Worm (Caenorhabditis elegans) whole organism, L4 larva: Measurements from ENCODE around the gene srh-30.

Experiments used
- D1046.2 ChIP-seq: fragments of 200-800 bp; sonication (Bioruptor generic); IDR thresholded peaks from 2 replicates; pipeline ENCODE4 v1.3.6; 2022; ENCODE audit warnings: missing genetic modification characterization, missing compliant biosample characterization
- F10B5.3 ChIP-seq: sonication (generic microtip); optimal IDR thresholded peaks from 2 replicates; lab custom pipeline; 2016; ENCODE audit warnings: mild to moderate bottlenecking, missing genetic modification characterization, missing compliant biosample characterization
- F26F4.8 ChIP-seq: fragments of 200-800 bp; sonication (Bioruptor generic); conservative IDR thresholded peaks from 2 replicates; pipeline ENCODE4 v1.3.6; 2022; ENCODE audit warnings: missing genetic modification characterization, missing compliant biosample characterization
- F37D6.2 ChIP-seq: sonication (generic microtip); optimal IDR thresholded peaks from 2 replicates; lab custom pipeline; 2016; ENCODE audit warnings: mild to moderate bottlenecking, missing genetic modification characterization, missing compliant biosample characterization
- F49E8.2 ChIP-seq: sonication (generic microtip); optimal IDR thresholded peaks from 2 replicates; lab custom pipeline; 2016; ENCODE audit warnings: missing compliant biosample characterization, mild to moderate bottlenecking, missing genetic modification characterization, borderline replicate concordance
- R02D3.7 ChIP-seq: fragments of 150-350 bp; sonication (generic microtip); optimal IDR thresholded peaks from 3 replicates; lab custom pipeline; 2014; ENCODE audit warnings: missing biosample characterization, missing genetic modification characterization
- T20F7.1 ChIP-seq: fragments of 200-800 bp; sonication (Bioruptor generic); optimal IDR thresholded peaks from 2 replicates; lab custom pipeline; 2018; ENCODE audit warnings: mild to moderate bottlenecking, missing genetic modification characterization, missing compliant biosample characterization
- T26A8.4 ChIP-seq: fragments of 200-800 bp; sonication (Bioruptor generic); IDR thresholded peaks from 2 replicates; pipeline ENCODE4 v1.3.6; 2022; ENCODE audit warnings: missing genetic modification characterization, missing compliant biosample characterization
- Y75B8A.6 ChIP-seq: fragments of 200-800 bp; sonication (Bioruptor generic); IDR thresholded peaks from 2 replicates; pipeline ENCODE4 v1.3.6; 2022; ENCODE audit warnings: missing genetic modification reagents, missing genetic modification characterization, missing compliant biosample characterization
- aly-2 ChIP-seq: sonication (generic microtip); optimal IDR thresholded peaks from 2 replicates; lab custom pipeline; 2018; ENCODE audit warnings: missing biosample characterization, missing genetic modification characterization
- arid-1 ChIP-seq: fragments of 200-800 bp; sonication (Bioruptor generic); conservative IDR thresholded peaks from 2 replicates; pipeline ENCODE4 v1.3.6; 2022; ENCODE audit warnings: missing genetic modification reagents, missing genetic modification characterization, missing compliant biosample characterization
- ceh-20 ChIP-seq: fragments of 200-800 bp; sonication (Bioruptor generic); IDR thresholded peaks from 2 replicates; pipeline ENCODE4 v1.3.6; 2022; ENCODE audit warnings: missing genetic modification reagents, missing genetic modification characterization, missing compliant biosample characterization
- ceh-82 ChIP-seq: sonication (generic microtip); optimal IDR thresholded peaks from 2 replicates; lab custom pipeline; 2017; ENCODE audit warnings: missing biosample characterization, missing genetic modification characterization
- daf-16 ChIP-seq, 3 experiments: sonication (generic microtip); optimal IDR thresholded peaks; 2 replicates each; lab custom pipeline; 2016 to 2017; ENCODE audit warnings: missing genetic modification characterization in 3 of 3, missing genetic modification reagents in 3 of 3, mild to moderate bottlenecking in 2 of 3, missing compliant biosample characterization in 2 of 3, missing biosample characterization in 1 of 3, moderate library complexity in 1 of 3
- daf-19 ChIP-seq: fragments of 200-800 bp; sonication (Bioruptor generic); conservative IDR thresholded peaks from 2 replicates; pipeline ENCODE4 v1.3.6; 2022; ENCODE audit warnings: missing genetic modification characterization, missing compliant biosample characterization
- dmd-9 ChIP-seq: fragments of 200-800 bp; sonication (Bioruptor generic); IDR thresholded peaks from 2 replicates; pipeline ENCODE4 v1.3.6; 2022; ENCODE audit warnings: missing genetic modification reagents, missing genetic modification characterization, missing compliant biosample characterization
- egl-27 ChIP-seq: sonication (generic microtip); optimal IDR thresholded peaks from 3 replicates; lab custom pipeline; 2017; ENCODE audit warnings: missing biosample characterization, missing genetic modification reagents, missing genetic modification characterization
- egl-43 ChIP-seq: fragments of 200-800 bp; sonication (Bioruptor generic); IDR thresholded peaks from 2 replicates; pipeline ENCODE4 v1.3.6; 2022; ENCODE audit warnings: missing genetic modification reagents, missing genetic modification characterization, missing compliant biosample characterization
- fkh-10 ChIP-seq: fragments of 150-350 bp; optimal IDR thresholded peaks from 2 replicates; lab custom pipeline; 2014; ENCODE audit warnings: missing biosample characterization, missing genetic modification reagents, missing genetic modification characterization
- hlh-11 ChIP-seq: fragments of 200-800 bp; sonication (Bioruptor generic); optimal IDR thresholded peaks from 2 replicates; lab custom pipeline; 2018; ENCODE audit warnings: mild to moderate bottlenecking, missing genetic modification characterization, missing compliant biosample characterization
- lin-13 ChIP-seq: fragments of 150-350 bp; optimal IDR thresholded peaks from 2 replicates; lab custom pipeline; 2014; ENCODE audit warnings: missing biosample characterization, missing genetic modification reagents, missing genetic modification characterization
- lin-29 ChIP-seq: fragments of 200-800 bp; sonication (Bioruptor generic); IDR thresholded peaks from 2 replicates; pipeline ENCODE4 v1.3.6; 2022; ENCODE audit warnings: missing genetic modification reagents, missing genetic modification characterization, missing compliant biosample characterization
- lin-38 ChIP-seq: fragments of 200-800 bp; sonication (Bioruptor generic); IDR thresholded peaks from 2 replicates; pipeline ENCODE4 v1.3.6; 2022; ENCODE audit warnings: missing genetic modification reagents, missing genetic modification characterization, missing compliant biosample characterization
- lir-3 ChIP-seq: sonication (generic microtip); optimal IDR thresholded peaks from 2 replicates; lab custom pipeline; 2016; ENCODE audit warnings: mild to moderate bottlenecking, missing genetic modification characterization, missing compliant biosample characterization
- lsy-2 ChIP-seq, 2 experiments: fragments of 150-350 bp in 1 of 2; sonication (generic microtip) in 1 of 2; optimal IDR thresholded peaks; 2 replicates each; lab custom pipeline; 2014 to 2017; ENCODE audit warnings: missing biosample characterization in 2 of 2, missing genetic modification characterization in 2 of 2
- madf-5 ChIP-seq, 2 experiments: fragments of 200-800 bp; sonication (Bioruptor generic); IDR thresholded peaks; 2 replicates each; pipeline ENCODE4 v1.3.6; 2022; ENCODE audit warnings: missing compliant biosample characterization in 2 of 2, missing genetic modification characterization in 2 of 2
- mes-2 ChIP-seq: sonication (generic microtip); optimal IDR thresholded peaks from 2 replicates; lab custom pipeline; 2016; ENCODE audit warnings: missing genotype, mild to moderate bottlenecking, missing genetic modification characterization, missing compliant biosample characterization; ENCODE audit not compliant: poor library complexity, severe bottlenecking
- nhr-28 ChIP-seq: fragments of 150-350 bp; optimal IDR thresholded peaks from 2 replicates; lab custom pipeline; 2014; ENCODE audit warnings: missing biosample characterization, missing genetic modification characterization
- nhr-6 ChIP-seq: fragments of 150-350 bp; optimal IDR thresholded peaks from 2 replicates; lab custom pipeline; 2014; ENCODE audit warnings: missing biosample characterization, missing genetic modification characterization
- nhr-76 ChIP-seq: fragments of 150-350 bp; optimal IDR thresholded peaks from 2 replicates; lab custom pipeline; 2014; ENCODE audit warnings: missing biosample characterization, missing genetic modification characterization
- pha-4 ChIP-seq, 2 experiments: fragments of 150-350 bp in 1 of 2; fragments of 200-800 bp in 1 of 2; sonication (Bioruptor generic) in 1 of 2; IDR thresholded peaks in 1 of 2; optimal IDR thresholded peaks in 1 of 2; 2 replicates each; pipeline versions ENCODE4 v1.3.6 to Lab custom; 2014 to 2022; ENCODE audit warnings: missing genetic modification characterization in 2 of 2, missing genetic modification reagents in 2 of 2, missing biosample characterization in 1 of 2, missing compliant biosample characterization in 1 of 2
- pqm-1 ChIP-seq: sonication (generic microtip); optimal IDR thresholded peaks from 2 replicates; lab custom pipeline; 2017; ENCODE audit warnings: missing biosample characterization, missing genetic modification characterization
- sdz-12 ChIP-seq: fragments of 200-800 bp; sonication (Bioruptor generic); optimal IDR thresholded peaks from 2 replicates; lab custom pipeline; 2018; ENCODE audit warnings: mild to moderate bottlenecking, missing genetic modification characterization, missing compliant biosample characterization
- skn-1 ChIP-seq: fragments of 150-350 bp; optimal IDR thresholded peaks from 2 replicates; lab custom pipeline; 2014; ENCODE audit warnings: missing biosample characterization, missing genetic modification characterization
- snpc-4 ChIP-seq: fragments of 150-350 bp; optimal IDR thresholded peaks from 2 replicates; lab custom pipeline; 2014; ENCODE audit warnings: missing biosample characterization, missing genetic modification characterization
- tag-97 ChIP-seq: fragments of 200-800 bp; sonication (Bioruptor generic); IDR thresholded peaks from 2 replicates; pipeline ENCODE4 v1.3.6; 2022; ENCODE audit warnings: missing genetic modification characterization, missing compliant biosample characterization
- tra-1 ChIP-seq: fragments of 200-800 bp; sonication (Bioruptor generic); IDR thresholded peaks from 2 replicates; pipeline ENCODE4 v1.3.6; 2022; ENCODE audit warnings: missing genetic modification reagents, missing genetic modification characterization, missing compliant biosample characterization
- unc-130 ChIP-seq: sonication (generic microtip); optimal IDR thresholded peaks from 2 replicates; lab custom pipeline; 2016; ENCODE audit warnings: missing genetic modification reagents, missing genetic modification characterization, missing compliant biosample characterization
- unc-62 ChIP-seq, 3 experiments: fragments of 150-350 bp in 1 of 3; sonication (generic microtip); optimal IDR thresholded peaks in 2 of 3; peaks in 1 of 3; 1 replicate in 1 of 3; 2 replicates in 2 of 3; lab custom pipeline; 2014 to 2017; ENCODE audit warnings: missing biosample characterization in 3 of 3, missing genetic modification characterization in 3 of 3, missing genetic modification reagents in 3 of 3, missing genotype in 1 of 3
- zag-1 ChIP-seq: fragments of 150-350 bp; optimal IDR thresholded peaks from 2 replicates; lab custom pipeline; 2014; ENCODE audit warnings: missing biosample characterization, missing genetic modification characterization
- zfp-2 ChIP-seq: sonication (generic microtip); optimal IDR thresholded peaks from 2 replicates; lab custom pipeline; 2016; ENCODE audit warnings: mild to moderate bottlenecking, missing genetic modification characterization, missing compliant biosample characterization
- zip-11 ChIP-seq: fragments of 200-800 bp; sonication (Bioruptor generic); IDR thresholded peaks from 2 replicates; pipeline ENCODE4 v1.3.6; 2022; ENCODE audit warnings: missing genetic modification characterization, missing compliant biosample characterization

Gene srh-30

DNA sequence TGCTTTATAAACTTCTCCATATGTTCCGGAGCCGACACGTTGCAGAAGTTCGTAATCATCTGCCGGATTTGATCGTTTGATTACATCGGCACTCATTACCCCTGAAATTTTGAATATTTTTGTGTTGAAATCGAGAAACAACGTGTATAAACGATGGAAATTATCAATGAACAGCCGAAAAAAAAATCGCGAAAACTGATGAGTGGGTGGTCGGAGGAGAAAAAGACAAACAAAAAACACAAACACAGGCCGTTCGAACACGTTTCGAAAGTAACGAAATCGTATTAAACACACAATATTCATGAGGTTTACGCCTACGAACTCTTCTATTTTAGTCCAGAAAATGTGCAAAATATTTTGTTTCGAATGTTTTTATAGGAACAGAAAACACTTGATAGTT lies 21.0 kb upstream of the srh-30 start, which contains the start of gene gck-2:
TSS of gene gck-2 (minus strand) at position 101 of the 400 bp plus-strand sequence.
- TF ChIP-seq hlh-11 (tag; lab: Kevin White, UChicago) (no peak), pqm-1 (no peak), daf-19 (GFP tag; lab: Robert Waterston, UW) (no peak), F37D6.2 (no peak), T26A8.4 (GFP tag; lab: Robert Waterston, UW) (no peak), skn-1 (tag; lab: Kevin White, UChicago) (no peak), mes-2 (tag; lab: Kevin White, UChicago) (no peak), aly-2 (tag; lab: Kevin White, UChicago) (no peak), Y75B8A.6 (GFP tag; lab: Robert Waterston, UW) (no peak), D1046.2 (GFP tag; lab: Robert Waterston, UW) (no peak), egl-27 (tag; lab: Kevin White, UChicago) (no peak), tag-97 (no peak), R02D3.7 (tag; lab: Kevin White, UChicago) (no peak)

ce11 chrV:6787906-6788430 lies 16.4 kb upstream of the srh-30 start, which contains the start of gene ZC404.2:
Gene ZC404.2 (plus strand): TSS chrV:6787952.
- TF ChIP-seq madf-5 (GFP tag; IDR thresholded peaks at IDR 0.05; lab: Robert Waterston, UW): 0 out of 4 replicates have a peak, but pooled peaks of 1 of the 2 experiments have one; percentile 35
- TF ChIP-seq tra-1 (GFP tag; lab: Robert Waterston, UW): no peak
- TF ChIP-seq lin-38 (GFP tag; lab: Robert Waterston, UW): peak; percentile 37; the same call in 1 of the 2 replicates
- peak; percentile 32 for TF ChIP-seq F10B5.3 (tag; lab: Kevin White, UChicago)
- no peak for TF ChIP-seq zfp-2 (tag; lab: Kevin White, UChicago)
- TF ChIP-seq lir-3 (tag; lab: Kevin White, UChicago): no peak
- no peak for TF ChIP-seq D1046.2 (GFP tag; lab: Robert Waterston, UW)
- TF ChIP-seq hlh-11 (tag; lab: Kevin White, UChicago): no peak
- 0 out of 2 replicates have a peak, but pooled peaks have one; percentile 7 for TF ChIP-seq pha-4 (GFP tag; IDR thresholded peaks at IDR 0.05; lab: Robert Waterston, UW)
- TF ChIP-seq pha-4 (tag; optimal IDR thresholded peaks at IDR 0.05; lab: Kevin White, UChicago): no peak
- no peak for TF ChIP-seq zag-1 (tag; lab: Kevin White, UChicago)
- peak; percentile 5 for TF ChIP-seq mes-2 (tag; lab: Kevin White, UChicago)

ce11 chrV:6784853-6785492 lies 13.4 kb upstream of the srh-30 start, which contains the start of the genes spn-4 and spe-39:
Gene spn-4 (minus strand): TSS chrV:6784903.
Gene spe-39 (plus strand): TSS chrV:6785451.
- peak in 1 of 2 experiments; percentile 17 for TF ChIP-seq daf-16 (GFP tag; optimal IDR thresholded peaks at IDR 0.05; lab: Kevin White, UChicago)
- no peak for TF ChIP-seq daf-16 (tag; optimal IDR thresholded peaks at IDR 0.05; lab: Kevin White, UChicago)
- peak; percentile 33 for TF ChIP-seq unc-130
- peak; percentile 22 for TF ChIP-seq fkh-10 (GFP tag; lab: Kevin White, UChicago)
- TF ChIP-seq lin-38 (GFP tag; lab: Robert Waterston, UW): peak; percentile 73
- TF ChIP-seq lin-13 (GFP tag; lab: Kevin White, UChicago): no peak
- TF ChIP-seq lin-29 (GFP tag; lab: Robert Waterston, UW): no peak
- no peak for TF ChIP-seq zip-11 (GFP tag; lab: Robert Waterston, UW)
- TF ChIP-seq egl-43 (GFP tag; lab: Robert Waterston, UW): no peak
- no peak for TF ChIP-seq ceh-82 (tag; lab: Kevin White, UChicago)
- no peak for TF ChIP-seq snpc-4
- TF ChIP-seq pha-4 (GFP tag; IDR thresholded peaks at IDR 0.05; lab: Robert Waterston, UW): peak; percentile 58; the same call in 1 of the 2 replicates
- TF ChIP-seq pha-4 (tag; optimal IDR thresholded peaks at IDR 0.05; lab: Kevin White, UChicago): peak; percentile 31
- peak; percentile 57 for TF ChIP-seq T26A8.4 (GFP tag; lab: Robert Waterston, UW)
- no peak for TF ChIP-seq F26F4.8 (GFP tag; lab: Robert Waterston, UW)
- TF ChIP-seq nhr-6 (tag; lab: Kevin White, UChicago): peak; percentile 76
- TF ChIP-seq sdz-12 (GFP tag; lab: Kevin White, UChicago): no peak
- TF ChIP-seq F49E8.2 (tag; lab: Kevin White, UChicago): peak; percentile 13
- no peak for TF ChIP-seq nhr-76 (tag; lab: Kevin White, UChicago)
- TF ChIP-seq arid-1 (GFP tag; lab: Robert Waterston, UW): no peak
- TF ChIP-seq unc-62 (GFP tag; optimal IDR thresholded peaks at IDR 0.05 in 1 of 2; lab: Kevin White, UChicago): no peak
- no peak for TF ChIP-seq unc-62 (tag; optimal IDR thresholded peaks at IDR 0.05; lab: Kevin White, UChicago)
- TF ChIP-seq dmd-9: 0 out of 2 replicates have a peak, but pooled peaks have one; percentile 6
- TF ChIP-seq lsy-2 (tag; optimal IDR thresholded peaks at IDR 0.05; lab: Kevin White, UChicago): peak in 1 of 2 experiments; percentile 77
- TF ChIP-seq pqm-1: no peak
- TF ChIP-seq nhr-28 (tag; lab: Kevin White, UChicago): peak; percentile 1
- peak; percentile 47; the same call in 1 of the 2 replicates for TF ChIP-seq ceh-20 (GFP tag; lab: Robert Waterston, UW)
- TF ChIP-seq mes-2 (tag; lab: Kevin White, UChicago): peak; percentile 93
- TF ChIP-seq T20F7.1 (GFP tag; lab: Kevin White, UChicago): peak; percentile 13
- TF ChIP-seq hlh-11 (tag; lab: Kevin White, UChicago): peak; percentile 39
